Fruit fly (Drosophila melanogaster): ENCODE results near the gene RpL36A.

The RpL36A gene

dm6 chr2L:7993984-7994854 is 48.5 kb downstream of the RpL36A start, which contains the start of gene pes (continued):
- TF ChIP-seq Dp (GFP tag; optimal IDR thresholded peaks at IDR 0.05): no peak
- TF ChIP-seq Atf-2 (GFP tag; optimal IDR thresholded peaks at IDR 0.05): peak; percentile 86
- TF ChIP-seq danr (GFP tag; IDR thresholded peaks at IDR 0.05): peak; percentile 93
- peak; percentile 81 for TF ChIP-seq Antp (GFP tag; optimal IDR thresholded peaks at IDR 0.05)
- peak; percentile 81 for TF ChIP-seq ci (GFP tag; IDR thresholded peaks at IDR 0.05)
- peak; percentile 95 for TF ChIP-seq Jarid2 (GFP tag; optimal IDR thresholded peaks at IDR 0.05)
- peak; percentile 51 for TF ChIP-seq CG30020 (tag; optimal IDR thresholded peaks at IDR 0.05)
- TF ChIP-seq Camta (GFP tag; optimal IDR thresholded peaks at IDR 0.05): peak; percentile 92
- TF ChIP-seq CG14014 (GFP tag; IDR thresholded peaks at IDR 0.05): peak; percentile 85
- peak; percentile 86 for TF ChIP-seq Nf-YA (GFP tag; IDR thresholded peaks at IDR 0.05)
- TF ChIP-seq CTCF (GFP tag; optimal IDR thresholded peaks at IDR 0.05): peak; percentile 53
- TF ChIP-seq CG5953 (GFP tag; IDR thresholded peaks at IDR 0.05): peak; percentile 75
- no peak for TF ChIP-seq lov (optimal IDR thresholded peaks at IDR 0.05)
- TF ChIP-seq lov (GFP tag; IDR thresholded peaks at IDR 0.05): peak; percentile 68; the same call in 1 of the 3 replicates
- no peak for TF ChIP-seq Mrtf (GFP tag; IDR thresholded peaks at IDR 0.05)
- peak; percentile 25 for TF ChIP-seq yki (optimal IDR thresholded peaks at IDR 0.05)
- peak; percentile 92 for TF ChIP-seq Fer3 (tag; optimal IDR thresholded peaks at IDR 0.05)
- TF ChIP-seq dimm (GFP tag; IDR thresholded peaks at IDR 0.05): peak; percentile 71; the same call in 1 of the 2 replicates
- peak; percentile 41 for TF ChIP-seq Hey (tag; optimal IDR thresholded peaks at IDR 0.05)
- peak; percentile 56; the same call in 1 of the 2 replicates for TF ChIP-seq CG13287 (GFP tag; IDR thresholded peaks at IDR 0.05; ENCODE audit: partially characterized antibody)
- TF ChIP-seq CG14710 (tag; optimal IDR thresholded peaks at IDR 0.05): peak; percentile 93
- no peak for TF ChIP-seq Scr (GFP tag; IDR thresholded peaks at IDR 0.05; ENCODE audit: partially characterized antibody)
- no peak for TF ChIP-seq bigmax (GFP tag; optimal IDR thresholded peaks at IDR 0.05)
- peak; percentile 84 for TF ChIP-seq CG8281 (tag; optimal IDR thresholded peaks at IDR 0.05)
- peak; percentile 82 for TF ChIP-seq Poxn (GFP tag; IDR thresholded peaks at IDR 0.05)
- TF ChIP-seq psq (GFP tag; optimal IDR thresholded peaks at IDR 0.05): peak; percentile 71
- TF ChIP-seq CG32772 (GFP tag; IDR thresholded peaks at IDR 0.05): peak; percentile 92
- peak; percentile 92 for TF ChIP-seq stc (GFP tag; IDR thresholded peaks at IDR 0.05)
- peak; percentile 91 for TF ChIP-seq nom (GFP tag; optimal IDR thresholded peaks at IDR 0.05)
- TF ChIP-seq CG16815 (GFP tag; optimal IDR thresholded peaks at IDR 0.05): peak; percentile 74
- peak; percentile 82 for TF ChIP-seq pho (GFP tag; optimal IDR thresholded peaks at IDR 0.05)
- TF ChIP-seq CG12391 (tag; optimal IDR thresholded peaks at IDR 0.05): no peak
- TF ChIP-seq CG7963 (GFP tag; IDR thresholded peaks at IDR 0.05; ENCODE audit: partially characterized antibody): 0 out of 3 replicates have a peak, but pooled peaks have one; percentile 46
- TF ChIP-seq Ets65A (GFP tag): peak; percentile 98
- peak; percentile 75 for TF ChIP-seq CG10209 (GFP tag; optimal IDR thresholded peaks at IDR 0.05)
- peak; percentile 95 for TF ChIP-seq Gug (GFP tag; IDR thresholded peaks at IDR 0.05)
- TF ChIP-seq zf30C (GFP tag; optimal IDR thresholded peaks at IDR 0.05): peak; percentile 15
- TF ChIP-seq CG4282 (GFP tag; optimal IDR thresholded peaks at IDR 0.05): peak; percentile 37
- peak; percentile 81 for TF ChIP-seq CG6654 (GFP tag; optimal IDR thresholded peaks at IDR 0.05)
- TF ChIP-seq Atf3 (GFP tag; optimal IDR thresholded peaks at IDR 0.05): peak; percentile 60
- peak; percentile 92 for TF ChIP-seq kay (GFP tag; optimal IDR thresholded peaks at IDR 0.05)
- peak; percentile 84 for TF ChIP-seq jing (GFP tag; optimal IDR thresholded peaks at IDR 0.05)
- TF ChIP-seq Adf1 (GFP tag; IDR thresholded peaks at IDR 0.05): peak; percentile 76
- peak; percentile 75 for TF ChIP-seq E2f2 (GFP tag; IDR thresholded peaks at IDR 0.05)
- TF ChIP-seq CG6272 (GFP tag; IDR thresholded peaks at IDR 0.05): peak; percentile 87
- TF ChIP-seq Tbp (GFP tag; optimal IDR thresholded peaks at IDR 0.05): no peak
- TF ChIP-seq CG6813 (GFP tag; optimal IDR thresholded peaks at IDR 0.05): peak; percentile 92
- TF ChIP-seq TFAM (GFP tag; optimal IDR thresholded peaks at IDR 0.05): peak; percentile 65
- peak; percentile 90 for TF ChIP-seq wor (GFP tag; IDR thresholded peaks at IDR 0.05)
- TF ChIP-seq amos (GFP tag; IDR thresholded peaks at IDR 0.05; ENCODE audit: partially characterized antibody): no peak; the same call in 1 of the 2 replicates
